Worm (Caenorhabditis elegans) whole organism, young adult: Measurements from ENCODE around the gene ZK512.11.

Source experiments
- F57C9.4 ChIP-seq: sonication (generic microtip); optimal IDR thresholded peaks from 2 replicates; lab custom pipeline; 2017; ENCODE audit warnings: mild to moderate bottlenecking, missing genetic modification characterization, missing compliant biosample characterization
- Y53F4B.3 ChIP-seq: fragments of 200-800 bp; sonication (Bioruptor generic); IDR thresholded peaks from 2 replicates; pipeline ENCODE4 v1.3.6; 2022; ENCODE audit warnings: missing genetic modification reagents, missing genetic modification characterization, missing compliant biosample characterization
- ama-1 ChIP-seq, 3 experiments: fragments of 150-350 bp in 1 of 3; sonication (generic microtip) in 2 of 3; optimal IDR thresholded peaks; 2 replicates each; lab custom pipeline; 2014 to 2018; ENCODE audit warnings: missing biosample characterization in 2 of 3, missing genetic modification characterization in 2 of 3, missing genetic modification reagents in 2 of 3
- aptf-2 ChIP-seq: fragments of 200-800 bp; sonication (Bioruptor generic); conservative IDR thresholded peaks from 2 replicates; pipeline ENCODE4 v1.3.6; 2022; ENCODE audit warnings: missing genetic modification reagents, missing genetic modification characterization, missing compliant biosample characterization
- atf-7 ChIP-seq: sonication (generic microtip); optimal IDR thresholded peaks from 2 replicates; lab custom pipeline; 2017; ENCODE audit warnings: mild to moderate bottlenecking, missing genetic modification characterization, missing compliant biosample characterization
- attf-3 ChIP-seq: fragments of 200-800 bp; sonication (Bioruptor generic); conservative IDR thresholded peaks from 2 replicates; pipeline ENCODE4 v1.3.6; 2022; ENCODE audit warnings: missing genetic modification reagents, missing genetic modification characterization, missing compliant biosample characterization
- cebp-1 ChIP-seq, 2 experiments: fragments of 200-800 bp in 1 of 2; sonication (Bioruptor generic) in 1 of 2; sonication (generic microtip) in 1 of 2; IDR thresholded peaks in 1 of 2; optimal IDR thresholded peaks in 1 of 2; 2 replicates each; pipeline versions ENCODE4 v1.3.6 to Lab custom; 2017 to 2022; ENCODE audit warnings: missing compliant biosample characterization in 2 of 2, missing genetic modification characterization in 2 of 2, mild to moderate bottlenecking in 1 of 2, missing genetic modification reagents in 1 of 2, moderate library complexity in 1 of 2
- madf-6 ChIP-seq: fragments of 200-800 bp; sonication (Bioruptor generic); IDR thresholded peaks from 2 replicates; pipeline ENCODE4 v1.3.6; 2022; ENCODE audit warnings: missing genetic modification reagents, missing genetic modification characterization, missing compliant biosample characterization
- unc-130 ChIP-seq: sonication (generic microtip); optimal IDR thresholded peaks from 2 replicates; lab custom pipeline; 2016; ENCODE audit warnings: missing genetic modification reagents, missing genetic modification characterization, missing compliant biosample characterization

DNA sequence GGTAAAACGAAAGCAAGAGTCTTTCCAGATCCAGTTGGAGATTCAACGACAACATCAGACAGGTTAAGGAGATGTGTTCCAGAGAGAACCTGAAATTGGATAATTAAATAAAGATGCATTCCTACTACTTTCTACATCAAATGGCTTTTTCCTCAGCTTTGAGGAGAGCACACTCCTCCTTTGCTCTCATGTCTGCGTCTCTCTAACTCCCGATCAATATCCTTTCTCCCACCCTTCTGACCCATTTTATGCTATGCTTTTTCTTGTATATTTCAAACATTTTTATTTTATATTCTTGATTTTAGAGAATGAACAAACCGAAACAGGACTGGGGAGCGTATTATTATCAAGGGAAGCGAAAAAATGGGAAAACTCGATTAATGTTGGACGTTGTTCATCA is at the start of gene ZK512.11:
- no peak for TF ChIP-seq Y53F4B.3 (GFP tag; lab: Robert Waterston, UW)
- TF ChIP-seq ama-1 (optimal IDR thresholded peaks at IDR 0.05; lab: Kevin White, UChicago), result no peak
- no peak for TF ChIP-seq ama-1 (GFP tag; optimal IDR thresholded peaks at IDR 0.05; lab: Kevin White, UChicago)
- no peak for TF ChIP-seq F57C9.4
- TF ChIP-seq atf-7 (tag; lab: Kevin White, UChicago), result no peak
- no peak for TF ChIP-seq madf-6 (GFP tag; lab: Robert Waterston, UW)
- TF ChIP-seq cebp-1 (GFP tag; IDR thresholded peaks at IDR 0.05; lab: Robert Waterston, UW), result no peak
- no peak for TF ChIP-seq cebp-1 (tag; optimal IDR thresholded peaks at IDR 0.05; lab: Kevin White, UChicago)
- no peak for TF ChIP-seq aptf-2 (GFP tag; lab: Robert Waterston, UW)
- no peak for TF ChIP-seq attf-3 (GFP tag; lab: Robert Waterston, UW)
- no peak for TF ChIP-seq unc-130 (GFP tag; lab: Kevin White, UChicago)
